Fruit fly (Drosophila melanogaster) ovary, adult (tissue): ENCODE measurements around the gene Bulli.

ENCODE experiments used
- CG17801 ChIP-seq: fragments of 200-800 bp; optimal IDR thresholded peaks from 2 replicates; lab custom pipeline; 2019; ENCODE audit warnings: missing biosample characterization, mild to moderate bottlenecking, missing genetic modification characterization, moderate library complexity; ENCODE audit not compliant: partially characterized antibody

Gene Bulli

dm6 chr3L:6530429-6530828, 41.9 kb downstream of the Bulli start, which contains the start of gene betaTub65B:
betaTub65B (plus strand) TSS chr3L:6530729.
- no peak for TF ChIP-seq CG17801
